Fruit fly (Drosophila melanogaster) whole organism, prepupa: ENCODE results near the gene CG31253.

Experiments used
- CG6276 ChIP-seq: fragments of 200-800 bp; sonication (Bioruptor generic); optimal IDR thresholded peaks from 2 replicates; lab custom pipeline; 2017; ENCODE audit warnings: missing biosample characterization, mild to moderate bottlenecking, missing genetic modification characterization
- Hr39 ChIP-seq: fragments of 200-800 bp; sonication (Bioruptor generic); optimal IDR thresholded peaks from 2 replicates; lab custom pipeline; 2016; ENCODE audit warnings: missing biosample characterization, missing genetic modification characterization

- TF ChIP-seq Hr39 (GFP tag; lab: Kevin White, UChicago) (no peak), CG6276 (no peak)
Measured at dm6 chr3R:27947682-27948245, 12.6 kb downstream of the CG31253 start, which contains the start of gene mfrn.
